Worm (Caenorhabditis elegans): Measurements from ENCODE around the gene rpn-3.

Gene rpn-3

ce11 chrIII:8457605-8458004 is 10.5 kb downstream of the rpn-3 start:
- no peak for TF ChIP-seq zip-8 (tag; optimal IDR thresholded peaks at IDR 0.05)
- no peak for TF ChIP-seq flh-1 (GFP tag; optimal IDR thresholded peaks at IDR 0.05)
- no peak for TF ChIP-seq hlh-1 (tag; optimal IDR thresholded peaks at IDR 0.05)
- no peak for TF ChIP-seq drap-1 (GFP tag; optimal IDR thresholded peaks at IDR 0.05)
- TF ChIP-seq unc-120 (tag; optimal IDR thresholded peaks at IDR 0.05; ENCODE audit: poor library complexity, severe bottlenecking): no peak
- TF ChIP-seq sptf-1 (tag; optimal IDR thresholded peaks at IDR 0.05): no peak
- TF ChIP-seq lin-32 (GFP tag; optimal IDR thresholded peaks at IDR 0.05): no peak
- TF ChIP-seq ces-1 (GFP tag; optimal IDR thresholded peaks at IDR 0.05): no peak
- no peak for TF ChIP-seq ztf-11 (tag; optimal IDR thresholded peaks at IDR 0.05)
- no peak for TF ChIP-seq nhr-28 (tag; optimal IDR thresholded peaks at IDR 0.05)
- TF ChIP-seq ceh-43 (GFP tag; optimal IDR thresholded peaks at IDR 0.05): no peak
- no peak for TF ChIP-seq mab-5 (tag; optimal IDR thresholded peaks at IDR 0.05)
- TF ChIP-seq lin-13 (tag; optimal IDR thresholded peaks at IDR 0.05): no peak
- no peak for TF ChIP-seq ceh-83 (GFP tag; optimal IDR thresholded peaks at IDR 0.05)
- no peak for TF ChIP-seq mep-1 (tag; optimal IDR thresholded peaks at IDR 0.05)
- TF ChIP-seq nhr-2 (tag; optimal IDR thresholded peaks at IDR 0.05): no peak
- TF ChIP-seq cnd-1 (tag; optimal IDR thresholded peaks at IDR 0.05): no peak

ce11 chrIII:8461410-8461809 is 14.3 kb downstream of the rpn-3 start:
- TF ChIP-seq bed-3 (GFP tag; optimal IDR thresholded peaks at IDR 0.05): no peak
- TF ChIP-seq elt-1 (tag; optimal IDR thresholded peaks at IDR 0.05; ENCODE audit: borderline replicate concordance, insufficient read depth): no peak
- peak; percentile 92 for TF ChIP-seq lsy-2 (tag; optimal IDR thresholded peaks at IDR 0.05)
- peak; percentile 42 for TF ChIP-seq unc-62 (GFP tag; optimal IDR thresholded peaks at IDR 0.05)

- TF ChIP-seq lsy-2 (tag; optimal IDR thresholded peaks at IDR 0.05): no peak
- TF ChIP-seq mls-2 (tag; optimal IDR thresholded peaks at IDR 0.05): no peak
- no peak for TF ChIP-seq elt-3 (tag; optimal IDR thresholded peaks at IDR 0.05)
- TF ChIP-seq drap-1 (GFP tag; optimal IDR thresholded peaks at IDR 0.05): no peak
- TF ChIP-seq nhr-237 (tag; optimal IDR thresholded peaks at IDR 0.05): no peak
- TF ChIP-seq ceh-43 (GFP tag; optimal IDR thresholded peaks at IDR 0.05): no peak
- TF ChIP-seq unc-62 (GFP tag; optimal IDR thresholded peaks at IDR 0.05): no peak
- no peak for TF ChIP-seq unc-120 (tag; optimal IDR thresholded peaks at IDR 0.05; ENCODE audit: poor library complexity, severe bottlenecking)
- no peak for TF ChIP-seq zip-8 (tag; optimal IDR thresholded peaks at IDR 0.05)
- TF ChIP-seq lin-13 (tag; optimal IDR thresholded peaks at IDR 0.05): no peak
- no peak for TF ChIP-seq nhr-2 (tag; optimal IDR thresholded peaks at IDR 0.05)
- TF ChIP-seq flh-1 (GFP tag; optimal IDR thresholded peaks at IDR 0.05): no peak
- no peak for TF ChIP-seq elt-1 (tag; optimal IDR thresholded peaks at IDR 0.05; ENCODE audit: borderline replicate concordance, insufficient read depth)
- no peak for TF ChIP-seq snpc-4 (tag; optimal IDR thresholded peaks at IDR 0.05)
- TF ChIP-seq ztf-11 (tag; optimal IDR thresholded peaks at IDR 0.05): no peak
- TF ChIP-seq cnd-1 (tag; optimal IDR thresholded peaks at IDR 0.05): no peak
- no peak for TF ChIP-seq pha-4 (tag; optimal IDR thresholded peaks at IDR 0.05)
- TF ChIP-seq bed-3 (GFP tag; optimal IDR thresholded peaks at IDR 0.05): no peak
- TF ChIP-seq ceh-39 (tag; optimal IDR thresholded peaks at IDR 0.05): no peak
Measured at ce11 chrIII:8466735-8467134, 19.6 kb downstream of the rpn-3 start, which contains the start of gene mig-39. TSS of gene mig-39 (plus strand) at chrIII:8467035.

- TF ChIP-seq lin-13 (tag; optimal IDR thresholded peaks at IDR 0.05): no peak
- no peak for TF ChIP-seq unc-39 (tag; optimal IDR thresholded peaks at IDR 0.05)
- no peak for TF ChIP-seq nhr-28 (tag; optimal IDR thresholded peaks at IDR 0.05)
- TF ChIP-seq sptf-1 (tag; optimal IDR thresholded peaks at IDR 0.05): no peak
- no peak for TF ChIP-seq elt-3 (tag; optimal IDR thresholded peaks at IDR 0.05)
- TF ChIP-seq M03D4.4 (tag; optimal IDR thresholded peaks at IDR 0.05): no peak
- no peak for TF ChIP-seq nhr-76 (tag; optimal IDR thresholded peaks at IDR 0.05)
- TF ChIP-seq tbx-8 (GFP tag; optimal IDR thresholded peaks at IDR 0.05): no peak
- no peak for TF ChIP-seq drap-1 (GFP tag; optimal IDR thresholded peaks at IDR 0.05)
- TF ChIP-seq ces-1 (GFP tag; optimal IDR thresholded peaks at IDR 0.05): no peak
- no peak for TF ChIP-seq cnd-1 (tag; optimal IDR thresholded peaks at IDR 0.05)
- TF ChIP-seq sem-2 (GFP tag; optimal IDR thresholded peaks at IDR 0.05): no peak
- TF ChIP-seq elt-1 (tag; optimal IDR thresholded peaks at IDR 0.05; ENCODE audit: borderline replicate concordance, insufficient read depth): no peak
- TF ChIP-seq ceh-83 (GFP tag; optimal IDR thresholded peaks at IDR 0.05): no peak
- no peak for TF ChIP-seq mls-2 (tag; optimal IDR thresholded peaks at IDR 0.05)
Measured at ce11 chrIII:8467520-8467919, 20.4 kb downstream of the rpn-3 start.

DNA sequence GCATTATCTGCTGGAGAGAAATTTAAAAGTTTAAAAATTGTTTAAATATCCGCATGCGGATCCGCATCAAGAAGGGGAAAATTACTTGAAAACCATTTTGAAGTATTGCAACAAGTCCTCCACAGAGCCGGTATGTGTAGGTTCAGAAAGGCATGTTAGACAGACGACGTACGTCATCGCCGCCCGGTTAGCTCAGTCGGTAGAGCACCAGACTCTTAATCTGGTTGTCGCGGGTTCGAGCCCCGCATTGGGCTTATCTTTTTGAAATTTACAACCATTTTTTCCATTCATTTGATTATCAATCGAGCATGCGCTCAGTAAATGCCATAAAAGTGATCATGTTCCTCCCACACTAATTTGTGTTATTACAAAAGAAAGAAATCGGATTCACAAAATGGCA is 26.1 kb downstream of the rpn-3 start:
- TF ChIP-seq flh-1 (GFP tag; optimal IDR thresholded peaks at IDR 0.05) (no peak), nhr-12 (tag; optimal IDR thresholded peaks at IDR 0.05) (no peak), zip-8 (tag; optimal IDR thresholded peaks at IDR 0.05) (no peak), pha-4 (tag; optimal IDR thresholded peaks at IDR 0.05) (no peak), hlh-1 (tag; optimal IDR thresholded peaks at IDR 0.05) (no peak), M03D4.4 (tag; optimal IDR thresholded peaks at IDR 0.05) (no peak), ces-1 (GFP tag; optimal IDR thresholded peaks at IDR 0.05) (no peak), unc-120 (tag; optimal IDR thresholded peaks at IDR 0.05; ENCODE audit: poor library complexity, severe bottlenecking) (no peak), nhr-76 (tag; optimal IDR thresholded peaks at IDR 0.05) (no peak), nhr-237 (tag; optimal IDR thresholded peaks at IDR 0.05) (no peak)
